Fruit fly (Drosophila melanogaster): ENCODE data around the gene f.

Gene f

dm6 chrX:17297924-17298591 is 65.3 kb downstream of the f start (continued):
- TF ChIP-seq Dek (tag; optimal IDR thresholded peaks at IDR 0.05) (no peak), tup (GFP tag; optimal IDR thresholded peaks at IDR 0.05) (no peak), Bgb (GFP tag; IDR thresholded peaks at IDR 0.05; ENCODE audit: partially characterized antibody) (no peak), PHDP (tag; optimal IDR thresholded peaks at IDR 0.05) (no peak), tap (tag; optimal IDR thresholded peaks at IDR 0.05) (peak; percentile 23), klu (GFP tag; IDR thresholded peaks at IDR 0.05) (no peak; the same call in 1 of the 2 replicates), disco-r (GFP tag; optimal IDR thresholded peaks at IDR 0.05) (no peak), ranshi (GFP tag; IDR thresholded peaks at IDR 0.05) (no peak), so (GFP tag; IDR thresholded peaks at IDR 0.05) (no peak; the same call in 2 of the 3 replicates), tgo (GFP tag; IDR thresholded peaks at IDR 0.05) (no peak; the same call in 2 of the 3 replicates), da (GFP tag; optimal IDR thresholded peaks at IDR 0.05) (no peak), schlank (tag; optimal IDR thresholded peaks at IDR 0.05) (no peak), Elba2 (GFP tag; optimal IDR thresholded peaks at IDR 0.05) (no peak), Ravus (GFP tag; IDR thresholded peaks at IDR 0.05) (no peak), Rx (GFP tag; IDR thresholded peaks at IDR 0.05) (no peak), CG2120 (GFP tag; optimal IDR thresholded peaks at IDR 0.05) (no peak), fu2 (GFP tag; optimal IDR thresholded peaks at IDR 0.05) (no peak), hbn (GFP tag; IDR thresholded peaks at IDR 0.05; ENCODE audit: partially characterized antibody) (no peak), corto (GFP tag; optimal IDR thresholded peaks at IDR 0.05) (no peak), CG13624 (GFP tag; optimal IDR thresholded peaks at IDR 0.05) (no peak), CG3726 (GFP tag; IDR thresholded peaks at IDR 0.05) (no peak), CG31365 (tag; optimal IDR thresholded peaks at IDR 0.05) (no peak), Abd-B (GFP tag; optimal IDR thresholded peaks at IDR 0.05) (no peak), usp (GFP tag; optimal IDR thresholded peaks at IDR 0.05) (no peak), CG12219 (GFP tag; optimal IDR thresholded peaks at IDR 0.05) (peak; percentile 10), ftz-f1 (GFP tag; optimal IDR thresholded peaks at IDR 0.05) (no peak), CG15601 (tag; optimal IDR thresholded peaks at IDR 0.05) (no peak), ewg (GFP tag; optimal IDR thresholded peaks at IDR 0.05) (peak; percentile 9), Mes4 (GFP tag; optimal IDR thresholded peaks at IDR 0.05) (peak; percentile 1), Tbp (GFP tag; optimal IDR thresholded peaks at IDR 0.05) (no peak), Gug (GFP tag; IDR thresholded peaks at IDR 0.05) (no peak), ato (GFP tag; IDR thresholded peaks at IDR 0.05; ENCODE audit: partially characterized antibody) (no peak), Doc3 (GFP tag; IDR thresholded peaks at IDR 0.05; ENCODE audit: partially characterized antibody) (no peak), CG17912 (GFP tag; optimal IDR thresholded peaks at IDR 0.05) (no peak), gce (GFP tag; IDR thresholded peaks at IDR 0.05) (0 out of 3 replicates have a peak, but pooled peaks have one; percentile 31), vnd (GFP tag; IDR thresholded peaks at IDR 0.05; ENCODE audit: partially characterized antibody) (no peak), HLHmδ (GFP tag; optimal IDR thresholded peaks at IDR 0.05) (no peak), HmgD (GFP tag; optimal IDR thresholded peaks at IDR 0.05) (peak; percentile 21), gsb (GFP tag; IDR thresholded peaks at IDR 0.05) (no peak), pfk (GFP tag; optimal IDR thresholded peaks at IDR 0.05) (peak; percentile 15), fru (optimal IDR thresholded peaks at IDR 0.05) (no peak), Nf-YA (GFP tag; IDR thresholded peaks at IDR 0.05) (no peak), CG2875 (GFP tag; optimal IDR thresholded peaks at IDR 0.05) (peak; percentile 3), chinmo (GFP tag; IDR thresholded peaks at IDR 0.05; ENCODE audit: partially characterized antibody) (no peak), HmgZ (tag; optimal IDR thresholded peaks at IDR 0.05) (no peak), CG7963 (GFP tag; IDR thresholded peaks at IDR 0.05; ENCODE audit: partially characterized antibody) (no peak), CG7357 (GFP tag; IDR thresholded peaks at IDR 0.05) (no peak), eyg (GFP tag; optimal IDR thresholded peaks at IDR 0.05) (no peak), Xrp1 (GFP tag; IDR thresholded peaks at IDR 0.05) (peak; percentile 37; the same call in 1 of the 2 replicates), CG17361 (GFP tag; IDR thresholded peaks at IDR 0.05) (no peak), Sin3A (optimal IDR thresholded peaks at IDR 0.05) (no peak)

Measured in whole organism, embryonic.